Worm (Caenorhabditis elegans) whole organism, L3 larva: Measurements from ENCODE around the gene nhr-17.

ENCODE experiments used
- aly-2 ChIP-seq: fragments of 150-350 bp; optimal IDR thresholded peaks from 2 replicates; lab custom pipeline; 2014; ENCODE audit warnings: missing biosample characterization, missing genetic modification characterization
- ceh-28 ChIP-seq: fragments of 150-350 bp; optimal IDR thresholded peaks from 2 replicates; lab custom pipeline; 2014; ENCODE audit warnings: missing biosample characterization, missing genetic modification reagents, missing genetic modification characterization
- egl-27 ChIP-seq: sonication (generic microtip); optimal IDR thresholded peaks from 4 replicates; lab custom pipeline; 2017; ENCODE audit warnings: missing biosample characterization, missing genetic modification reagents, missing genetic modification characterization
- nhr-67 ChIP-seq: fragments of 150-350 bp; optimal IDR thresholded peaks from 2 replicates; lab custom pipeline; 2014; ENCODE audit warnings: missing biosample characterization, missing genetic modification characterization
- pqm-1 ChIP-seq: fragments of 150-350 bp; optimal IDR thresholded peaks from 2 replicates; lab custom pipeline; 2017; ENCODE audit warnings: missing biosample characterization, missing genetic modification characterization, inconsistent platforms
- snpc-4 ChIP-seq: fragments of 150-350 bp; optimal IDR thresholded peaks from 2 replicates; lab custom pipeline; 2014; ENCODE audit warnings: missing biosample characterization, missing genetic modification characterization

ce11 chrX:12702713-12703112, 35.1 kb upstream of the nhr-17 start:
- no peak for TF ChIP-seq egl-27
- no peak for TF ChIP-seq pqm-1 (tag; lab: Kevin White, UChicago)
- no peak for TF ChIP-seq aly-2 (tag; lab: Kevin White, UChicago)
- TF ChIP-seq snpc-4 (tag; lab: Kevin White, UChicago), result no peak
- no peak for TF ChIP-seq nhr-67
- no peak for TF ChIP-seq ceh-28 (tag; lab: Kevin White, UChicago)
